Worm (Caenorhabditis elegans) whole organism, midembryonic: ENCODE measurements around the gene F15H10.10.

Experiments
- T22C8.4 ChIP-seq: fragments of 200-800 bp; sonication (Bioruptor generic); IDR thresholded peaks from 2 replicates; pipeline ENCODE4 v1.3.6; 2022; ENCODE audit warnings: missing genetic modification characterization, missing compliant biosample characterization
- cog-1 ChIP-seq: sonication (generic microtip); optimal IDR thresholded peaks from 2 replicates; lab custom pipeline; 2016; ENCODE audit warnings: missing genetic modification characterization, missing compliant biosample characterization
- flt-1 ChIP-seq: fragments of 200-800 bp; sonication (Bioruptor generic); IDR thresholded peaks from 2 replicates; pipeline ENCODE4 v1.3.6; 2022; ENCODE audit warnings: missing genetic modification characterization, missing compliant biosample characterization
- klf-2 ChIP-seq: fragments of 200-800 bp; sonication (Bioruptor generic); conservative IDR thresholded peaks from 2 replicates; pipeline ENCODE4 v1.3.6; 2022; ENCODE audit warnings: missing genetic modification reagents, missing genetic modification characterization, missing compliant biosample characterization
- med-1 ChIP-seq: sonication (generic microtip); optimal IDR thresholded peaks from 2 replicates; lab custom pipeline; 2017; ENCODE audit warnings: missing genetic modification characterization, mild to moderate bottlenecking, missing compliant biosample characterization, antibody characterized with exemption, missing genetic modification reagents; ENCODE audit not compliant: insufficient read depth
- ref-1 ChIP-seq: fragments of 200-800 bp; sonication (Bioruptor generic); conservative IDR thresholded peaks from 2 replicates; pipeline ENCODE4 v1.3.6; 2022; ENCODE audit warnings: missing genetic modification reagents, missing genetic modification characterization, missing compliant biosample characterization
- tab-1 ChIP-seq: fragments of 200-800 bp; sonication (Bioruptor generic); IDR thresholded peaks from 2 replicates; pipeline ENCODE4 v1.3.6; 2022; ENCODE audit warnings: missing genetic modification characterization, missing compliant biosample characterization
- ztf-23 ChIP-seq: fragments of 200-800 bp; sonication (Bioruptor generic); IDR thresholded peaks from 2 replicates; pipeline ENCODE4 v1.3.6; 2022; ENCODE audit warnings: missing genetic modification reagents, missing genetic modification characterization, missing compliant biosample characterization
- ztf-29 ChIP-seq: fragments of 200-800 bp; sonication (Bioruptor generic); IDR thresholded peaks from 2 replicates; pipeline ENCODE4 v1.3.6; 2022; ENCODE audit warnings: missing genetic modification reagents, missing genetic modification characterization, missing compliant biosample characterization

The F15H10.10 gene

DNA sequence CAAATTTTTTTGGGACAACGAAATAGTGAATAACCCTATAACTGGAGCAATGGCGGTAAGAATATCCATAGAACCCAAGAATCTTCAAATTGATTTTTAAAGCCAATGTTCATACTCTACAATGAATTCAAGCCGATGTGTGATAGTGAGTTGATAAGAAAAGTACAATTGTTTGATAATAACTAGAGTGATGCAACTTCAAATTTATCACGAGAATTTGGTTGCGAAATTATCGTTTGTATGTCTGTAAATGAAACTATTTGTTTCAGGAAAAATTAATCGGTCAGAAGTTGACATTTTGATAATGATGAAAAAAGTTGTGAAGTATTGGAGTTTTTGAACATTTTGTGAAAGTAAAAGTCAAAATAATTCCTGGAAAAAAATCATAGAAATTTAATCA lies 17.5 kb downstream of the F15H10.10 start:
- TF ChIP-seq T22C8.4 (GFP tag; lab: Robert Waterston, UW) (no peak), tab-1 (GFP tag; lab: Robert Waterston, UW) (no peak), ref-1 (GFP tag; lab: Robert Waterston, UW) (no peak), flt-1 (GFP tag; lab: Robert Waterston, UW) (no peak), med-1 (GFP tag; lab: Kevin White, UChicago) (no peak), ztf-23 (GFP tag; lab: Robert Waterston, UW) (no peak), ztf-29 (GFP tag; lab: Robert Waterston, UW) (no peak), klf-2 (GFP tag; lab: Robert Waterston, UW) (no peak), cog-1 (tag; lab: Kevin White, UChicago) (no peak)

DNA sequence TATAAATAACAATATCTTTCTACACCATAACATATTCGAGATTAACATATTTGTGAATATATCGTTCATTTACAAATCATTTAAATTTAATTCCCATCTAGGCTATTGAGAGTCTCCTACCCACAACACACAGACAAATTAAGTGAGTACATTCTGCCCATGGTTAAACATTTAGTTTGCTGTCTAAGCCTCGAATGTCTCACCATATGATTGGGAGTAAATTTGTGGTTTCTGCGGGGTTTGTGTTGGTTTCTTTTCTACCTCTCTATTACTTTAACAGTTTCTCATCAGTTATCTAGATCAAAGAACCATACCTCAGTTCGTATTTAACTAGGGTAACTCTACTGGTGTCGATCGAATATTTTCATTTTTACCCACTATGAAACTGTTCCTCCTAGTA lies 18.4 kb downstream of the F15H10.10 start, which contains the start of gene ugt-2:
ugt-2 (plus strand) TSS at position 371 of the 400 bp plus-strand sequence.
- TF ChIP-seq cog-1 (tag; lab: Kevin White, UChicago): no peak
- no peak for TF ChIP-seq klf-2 (GFP tag; lab: Robert Waterston, UW)
- no peak for TF ChIP-seq med-1 (GFP tag; lab: Kevin White, UChicago)
- no peak for TF ChIP-seq tab-1 (GFP tag; lab: Robert Waterston, UW)
- TF ChIP-seq T22C8.4 (GFP tag; lab: Robert Waterston, UW): no peak

DNA sequence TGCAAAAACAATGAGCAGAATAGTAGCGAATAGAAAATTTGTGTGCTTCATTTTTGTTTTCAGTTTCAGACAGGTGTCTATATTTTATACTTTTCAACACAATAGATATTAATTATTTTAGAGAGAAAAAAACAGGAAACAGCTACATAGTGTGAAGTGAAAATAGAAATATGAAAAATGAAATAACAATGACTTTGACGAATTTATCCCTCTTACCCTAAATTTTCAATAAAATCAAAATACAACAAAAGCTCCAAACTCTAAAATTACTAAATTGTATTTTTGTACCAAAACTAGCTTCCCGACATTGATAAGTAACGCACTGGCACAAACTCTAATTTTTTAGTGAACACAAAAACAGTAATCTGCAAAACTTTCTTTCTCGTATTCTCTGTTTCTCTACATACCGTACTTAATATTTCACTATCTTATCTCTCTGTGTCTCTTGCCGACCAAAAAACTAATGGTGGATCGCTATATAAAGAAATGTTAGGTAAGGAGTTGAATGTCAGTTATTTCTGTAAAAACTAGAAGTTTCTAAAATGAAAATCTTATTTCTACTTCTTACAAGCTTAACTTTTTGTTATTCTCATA lies 21.6 kb downstream of the F15H10.10 start, which contains the start of the genes col-151 and ugt-1:
col-151 (minus strand) TSS at position 51 of the 594 bp plus-strand sequence.
ugt-1 (plus strand) TSS at position 491 of the 594 bp plus-strand sequence.
- TF ChIP-seq med-1 (GFP tag; lab: Kevin White, UChicago) (no peak), T22C8.4 (GFP tag; lab: Robert Waterston, UW) (no peak), flt-1 (GFP tag; lab: Robert Waterston, UW) (no peak), ztf-23 (GFP tag; lab: Robert Waterston, UW) (no peak), ztf-29 (GFP tag; lab: Robert Waterston, UW) (no peak), klf-2 (GFP tag; lab: Robert Waterston, UW) (no peak), ref-1 (GFP tag; lab: Robert Waterston, UW) (no peak), tab-1 (GFP tag; lab: Robert Waterston, UW) (no peak)

DNA sequence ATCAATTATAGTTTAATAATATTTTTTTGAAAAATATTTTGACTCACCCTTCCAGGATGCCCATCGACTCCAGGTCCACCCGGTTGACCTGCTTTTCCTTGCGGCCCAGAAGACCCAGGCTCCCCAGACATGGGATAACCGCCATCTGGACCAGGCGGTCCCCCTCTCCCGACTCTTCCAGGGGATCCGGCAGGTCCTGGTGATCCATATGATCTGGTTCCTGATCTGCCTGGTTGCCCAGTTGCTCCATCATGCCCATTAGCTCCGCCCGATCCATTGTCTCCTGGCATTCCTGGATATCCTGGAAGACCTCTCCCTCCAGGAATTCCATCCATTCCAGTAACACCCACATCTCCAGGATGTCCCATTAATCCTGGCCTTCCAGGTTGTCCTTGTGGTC lies 23.1 kb downstream of the F15H10.10 start:
- TF ChIP-seq ztf-23 (GFP tag; lab: Robert Waterston, UW): no peak
- TF ChIP-seq cog-1 (tag; lab: Kevin White, UChicago): no peak
- TF ChIP-seq med-1 (GFP tag; lab: Kevin White, UChicago): no peak
- no peak for TF ChIP-seq tab-1 (GFP tag; lab: Robert Waterston, UW)
- TF ChIP-seq T22C8.4 (GFP tag; lab: Robert Waterston, UW): no peak
- no peak for TF ChIP-seq klf-2 (GFP tag; lab: Robert Waterston, UW)
- TF ChIP-seq ref-1 (GFP tag; lab: Robert Waterston, UW): no peak
- no peak for TF ChIP-seq flt-1 (GFP tag; lab: Robert Waterston, UW)
- TF ChIP-seq ztf-29 (GFP tag; lab: Robert Waterston, UW): no peak

DNA sequence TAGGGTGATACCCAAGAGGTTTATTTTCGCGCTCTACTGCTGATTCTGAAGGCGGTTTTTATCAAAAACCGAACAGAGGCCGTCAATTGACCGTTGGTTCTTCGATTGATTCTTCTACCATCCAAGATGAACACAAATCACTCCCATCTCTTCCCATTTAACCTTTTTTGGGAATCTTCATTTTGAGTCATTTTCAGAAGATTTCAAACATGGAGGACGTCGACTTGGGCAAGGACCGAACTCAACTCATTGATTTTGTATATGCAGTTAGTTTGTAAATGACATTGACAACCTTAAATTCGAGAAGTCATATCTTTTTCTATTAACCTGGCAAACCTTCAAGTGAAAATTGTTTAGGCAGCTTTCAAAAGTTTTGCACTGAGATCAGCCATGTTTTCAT lies 28.5 kb downstream of the F15H10.10 start, which contains the start of gene AC3.5:
AC3.5 (plus strand) TSS at position 210 of the 400 bp plus-strand sequence.
- TF ChIP-seq T22C8.4 (GFP tag; lab: Robert Waterston, UW): no peak

DNA sequence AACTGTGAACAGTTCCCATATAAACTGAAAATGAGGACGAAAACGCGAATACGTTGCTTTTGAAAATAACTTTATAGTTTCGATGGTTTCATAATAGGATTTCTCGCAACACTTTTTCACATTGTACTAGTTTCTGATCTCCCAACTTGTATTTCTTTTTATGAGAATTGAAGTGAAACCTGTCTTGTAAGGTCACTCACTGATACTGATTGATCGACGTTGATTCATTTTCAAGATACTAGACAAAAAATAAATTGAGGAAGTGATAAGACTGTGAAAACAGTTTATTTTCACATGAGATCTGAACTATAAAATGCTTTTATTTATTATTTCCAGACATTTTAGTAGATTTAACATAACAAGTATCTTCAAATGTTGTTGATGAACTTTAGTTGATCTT lies 29.4 kb downstream of the F15H10.10 start:
- TF ChIP-seq klf-2 (GFP tag; lab: Robert Waterston, UW) (no peak), tab-1 (GFP tag; lab: Robert Waterston, UW) (no peak), ztf-29 (GFP tag; lab: Robert Waterston, UW) (no peak)

DNA sequence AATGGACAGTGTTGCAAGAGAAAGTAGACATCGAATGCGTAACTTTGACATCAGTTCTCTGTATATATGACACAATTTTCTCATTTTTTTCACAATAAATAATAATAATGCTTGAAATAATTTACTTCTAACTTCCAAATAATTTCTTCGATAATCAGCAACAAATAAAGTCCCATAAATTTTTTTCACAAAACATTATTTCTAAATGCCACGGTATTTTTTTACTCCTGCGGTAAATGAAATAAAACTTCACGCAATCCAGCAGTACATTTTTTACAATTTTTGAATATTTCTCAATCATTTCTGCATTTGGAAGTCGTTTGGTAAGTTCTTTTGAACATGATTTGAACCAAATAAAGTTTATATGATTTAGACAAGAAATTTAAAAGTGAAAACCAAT lies 32.9 kb downstream of the F15H10.10 start, which contains the start of gene spe-10:
spe-10 (plus strand) TSS at position 301 of the 400 bp plus-strand sequence.
- TF ChIP-seq klf-2 (GFP tag; lab: Robert Waterston, UW) (no peak), flt-1 (GFP tag; lab: Robert Waterston, UW) (no peak), cog-1 (tag; lab: Kevin White, UChicago) (no peak), ztf-23 (GFP tag; lab: Robert Waterston, UW) (no peak), ztf-29 (GFP tag; lab: Robert Waterston, UW) (no peak)

DNA sequence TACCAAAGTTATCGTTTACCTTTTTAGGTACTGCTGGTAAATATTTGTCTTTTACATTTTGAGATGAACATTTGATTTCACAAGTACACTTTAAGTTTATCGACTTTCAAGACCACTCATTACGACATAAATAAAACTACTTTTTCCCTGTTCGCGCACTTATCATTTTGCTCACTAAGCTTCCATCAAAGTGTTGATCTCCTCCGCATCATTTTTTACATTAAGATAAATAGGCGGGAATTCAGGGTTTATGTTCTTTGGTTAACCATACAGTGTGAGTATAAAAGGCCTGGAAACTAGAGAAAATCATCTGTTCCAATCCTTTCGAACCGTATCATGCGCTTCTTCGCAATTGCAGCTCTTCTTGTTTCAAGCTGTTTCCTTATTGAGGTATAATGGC lies 34.7 kb downstream of the F15H10.10 start, which contains the start of gene pqn-2:
pqn-2 (plus strand) TSS at position 301 of the 400 bp plus-strand sequence.
- TF ChIP-seq cog-1 (tag; lab: Kevin White, UChicago) (no peak), ref-1 (GFP tag; lab: Robert Waterston, UW) (no peak), T22C8.4 (GFP tag; lab: Robert Waterston, UW) (no peak), klf-2 (GFP tag; lab: Robert Waterston, UW) (no peak), tab-1 (GFP tag; lab: Robert Waterston, UW) (no peak), ztf-29 (GFP tag; lab: Robert Waterston, UW) (no peak), flt-1 (GFP tag; lab: Robert Waterston, UW) (no peak), med-1 (GFP tag; lab: Kevin White, UChicago) (no peak), ztf-23 (GFP tag; lab: Robert Waterston, UW) (no peak)

DNA sequence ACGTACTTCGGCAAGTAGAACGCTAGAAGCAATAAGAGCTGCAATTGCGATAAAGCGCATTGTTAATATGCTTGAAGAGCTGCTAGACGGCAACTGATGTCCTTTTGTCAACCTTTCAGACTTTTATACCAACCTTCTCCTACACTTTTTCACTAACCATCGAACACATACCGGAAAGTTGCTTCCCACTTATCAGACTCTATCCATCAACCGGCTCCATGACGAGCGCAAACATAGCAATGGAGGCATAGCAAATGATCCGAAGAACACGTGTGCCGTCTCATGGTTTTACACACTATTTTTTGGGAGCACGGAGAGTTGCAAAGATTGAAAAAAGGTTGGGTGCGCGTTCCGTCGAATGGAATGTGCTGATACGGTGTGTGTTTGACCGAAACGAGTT lies 35.1 kb downstream of the F15H10.10 start, which contains the start of gene abu-1:
abu-1 (minus strand) TSS at position 101 of the 400 bp plus-strand sequence.
- TF ChIP-seq T22C8.4 (GFP tag; lab: Robert Waterston, UW): no peak

DNA sequence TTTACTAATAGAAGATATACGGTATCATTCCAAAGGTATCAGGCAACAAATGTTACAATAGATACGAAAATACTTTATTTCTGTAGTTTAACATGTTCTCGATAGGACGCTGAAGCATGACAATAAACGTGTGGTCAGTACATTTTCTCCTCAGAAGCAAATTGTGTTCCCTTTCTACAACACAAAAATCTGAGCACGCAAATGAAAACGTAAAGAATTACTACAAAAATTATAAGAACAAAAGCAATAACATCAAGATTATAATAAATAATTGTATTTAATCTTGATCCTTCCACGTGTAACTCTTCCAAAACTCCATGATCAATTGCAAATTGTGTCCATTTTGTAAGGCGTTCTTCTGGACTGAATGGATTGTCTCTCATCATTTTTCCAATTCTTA lies 37.1 kb downstream of the F15H10.10 start:
- no peak for TF ChIP-seq klf-2 (GFP tag; lab: Robert Waterston, UW)
- no peak for TF ChIP-seq cog-1 (tag; lab: Kevin White, UChicago)
- no peak for TF ChIP-seq ztf-23 (GFP tag; lab: Robert Waterston, UW)
- no peak for TF ChIP-seq flt-1 (GFP tag; lab: Robert Waterston, UW)
- no peak for TF ChIP-seq ref-1 (GFP tag; lab: Robert Waterston, UW)
